Fruit fly (Drosophila melanogaster): ENCODE data around the gene CG12253.

Gene CG12253

DNA sequence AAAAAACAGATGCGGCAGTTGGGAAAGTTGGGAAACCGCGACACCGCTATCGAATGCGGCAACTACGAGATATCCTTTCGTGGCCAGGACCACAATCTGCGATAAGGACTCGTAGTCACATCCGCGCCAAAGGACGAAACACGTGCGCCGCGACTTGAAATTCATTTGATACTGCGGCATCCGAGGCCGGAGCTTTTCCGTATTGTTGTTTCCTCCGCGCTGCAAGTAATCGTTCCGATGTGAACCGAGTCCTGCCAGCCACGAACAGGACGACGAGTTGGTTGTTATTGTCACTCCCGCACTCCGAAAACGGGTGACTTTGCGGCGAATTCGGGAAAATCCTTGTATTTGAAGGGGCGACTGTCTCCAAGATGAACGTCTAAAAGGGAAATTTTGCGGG lies 23.6 kb upstream of the CG12253 start, which contains the start of gene dpr2:
Gene dpr2, minus strand, starts transcription at position 175 of the 400 bp plus-strand sequence.
- no peak for TF ChIP-seq OdsH (GFP tag; optimal IDR thresholded peaks at IDR 0.05)
- TF ChIP-seq Rel (GFP tag; optimal IDR thresholded peaks at IDR 0.05) = no peak
- no peak for TF ChIP-seq Rel (tag; optimal IDR thresholded peaks at IDR 0.05)
- no peak for TF ChIP-seq ey (GFP tag; optimal IDR thresholded peaks at IDR 0.05)
- no peak for TF ChIP-seq Myc (optimal IDR thresholded peaks at IDR 0.05)
- no peak for TF ChIP-seq Hr83 (GFP tag; optimal IDR thresholded peaks at IDR 0.05; ENCODE audit: poor library complexity, severe bottlenecking)
- no peak for TF ChIP-seq Hr78 (GFP tag; optimal IDR thresholded peaks at IDR 0.05)
- TF ChIP-seq usp (GFP tag; optimal IDR thresholded peaks at IDR 0.05) = no peak
- no peak for TF ChIP-seq HLH106 (tag; optimal IDR thresholded peaks at IDR 0.05)

DNA sequence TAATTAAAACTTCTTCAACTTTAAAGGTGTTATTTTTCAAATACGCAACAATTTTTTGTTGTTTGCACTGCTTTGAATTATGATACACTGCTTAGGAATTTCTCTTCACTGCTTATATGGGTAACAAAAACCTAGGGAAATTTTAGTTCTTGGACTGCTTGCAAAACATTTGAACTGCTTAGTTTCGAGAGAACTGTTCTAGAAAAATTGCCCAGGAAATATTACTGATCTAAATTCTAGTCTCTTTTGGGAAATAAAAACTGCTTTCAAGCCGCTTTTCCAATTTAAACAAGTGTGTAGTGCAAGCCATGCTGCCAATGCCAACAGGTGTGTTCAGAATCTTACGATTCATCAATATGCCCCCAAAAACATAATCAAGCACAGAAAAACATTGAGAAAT lies 23.1 kb upstream of the CG12253 start:
- TF ChIP-seq Myc (optimal IDR thresholded peaks at IDR 0.05) = peak; percentile 66
- TF ChIP-seq Sp1 (GFP tag; optimal IDR thresholded peaks at IDR 0.05) = no peak

DNA sequence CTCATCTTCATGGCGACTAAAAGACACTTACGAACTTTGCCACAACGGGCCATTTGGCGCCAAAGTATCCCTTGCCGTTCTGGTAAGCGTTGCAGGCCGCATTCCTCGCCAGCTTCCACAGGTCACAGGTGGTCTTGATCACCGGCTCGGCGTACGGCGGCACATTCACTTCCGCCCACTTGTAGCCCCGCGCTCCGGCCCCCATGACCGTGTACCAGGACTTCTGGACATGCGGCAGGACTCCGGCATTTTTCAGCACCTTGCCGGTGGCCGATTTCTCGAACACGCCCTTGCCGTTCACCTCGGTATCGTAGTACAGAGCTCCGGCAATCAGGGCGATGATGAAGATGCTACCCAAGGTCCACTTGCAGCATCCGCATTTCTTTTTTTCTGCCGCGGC lies 21.6 kb upstream of the CG12253 start:
- TF ChIP-seq Myc (optimal IDR thresholded peaks at IDR 0.05) (no peak), CG9705 (GFP tag; optimal IDR thresholded peaks at IDR 0.05) (no peak), dl (GFP tag; optimal IDR thresholded peaks at IDR 0.05; ENCODE audit: insufficient read depth in 1 of 2, partially characterized antibody in 2 of 2) (no peak), brk (GFP tag; optimal IDR thresholded peaks at IDR 0.05) (no peak), br (GFP tag; optimal IDR thresholded peaks at IDR 0.05) (no peak), HLH106 (tag; optimal IDR thresholded peaks at IDR 0.05) (no peak), fru (GFP tag; optimal IDR thresholded peaks at IDR 0.05) (no peak), rgr (GFP tag; optimal IDR thresholded peaks at IDR 0.05) (no peak), woc (GFP tag; optimal IDR thresholded peaks at IDR 0.05) (no peak), Hr83 (GFP tag; optimal IDR thresholded peaks at IDR 0.05; ENCODE audit: poor library complexity, severe bottlenecking) (no peak), usp (GFP tag; optimal IDR thresholded peaks at IDR 0.05) (no peak), Vsx2 (GFP tag; optimal IDR thresholded peaks at IDR 0.05; ENCODE audit: partially characterized antibody) (no peak), ey (GFP tag; optimal IDR thresholded peaks at IDR 0.05) (no peak), foxo (GFP tag; optimal IDR thresholded peaks at IDR 0.05) (no peak), Rel (GFP tag; optimal IDR thresholded peaks at IDR 0.05) (no peak), Rel (tag; optimal IDR thresholded peaks at IDR 0.05) (no peak), h (GFP tag; optimal IDR thresholded peaks at IDR 0.05) (no peak), sv (GFP tag; optimal IDR thresholded peaks at IDR 0.05) (no peak), tai (GFP tag; optimal IDR thresholded peaks at IDR 0.05) (no peak)

DNA sequence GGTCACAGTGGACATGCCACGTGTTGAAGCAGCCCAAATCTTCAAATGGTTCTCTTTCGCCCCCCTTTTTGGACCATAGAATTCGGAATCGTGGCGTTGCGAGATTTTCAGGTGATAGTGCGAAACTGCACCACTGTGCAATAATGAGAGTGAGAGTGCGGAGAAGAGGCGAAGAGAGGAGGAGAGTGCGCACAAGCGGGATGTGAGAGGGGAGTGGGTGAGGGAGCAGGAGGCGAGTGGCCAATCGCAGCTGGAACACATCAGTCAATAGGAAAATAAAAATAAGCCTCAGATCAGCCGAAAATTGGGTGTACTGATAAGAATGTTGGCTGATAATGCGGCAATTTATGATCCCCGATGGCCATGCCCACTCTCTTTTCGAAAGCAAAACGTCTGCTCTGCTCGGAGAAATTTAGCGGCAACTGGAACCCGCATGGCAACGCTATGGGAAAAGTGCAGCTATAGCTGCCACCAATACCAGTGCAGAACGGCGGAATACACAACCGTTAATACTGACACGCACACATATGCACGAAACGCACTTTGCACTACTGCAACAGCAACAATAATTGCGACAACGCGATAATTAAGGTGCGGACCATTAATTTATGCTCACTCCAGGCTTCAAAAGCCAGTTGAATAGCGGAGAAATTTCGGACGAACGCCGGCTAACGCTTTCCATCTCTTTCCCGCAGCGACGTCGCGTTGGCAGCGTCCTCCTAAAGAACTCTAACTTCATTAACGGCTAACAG lies 20.2 kb upstream of the CG12253 start:
- TF ChIP-seq h (GFP tag; optimal IDR thresholded peaks at IDR 0.05) = peak; percentile 47
- peak; percentile 18 to 64 for TF ChIP-seq dl (GFP tag; optimal IDR thresholded peaks at IDR 0.05; ENCODE audit: insufficient read depth in 1 of 2, partially characterized antibody in 2 of 2)
- TF ChIP-seq psq (GFP tag; optimal IDR thresholded peaks at IDR 0.05) = peak; percentile 44
- peak; percentile 62 for TF ChIP-seq woc (GFP tag; optimal IDR thresholded peaks at IDR 0.05)
- TF ChIP-seq OdsH (GFP tag; optimal IDR thresholded peaks at IDR 0.05) = peak; percentile 30
- TF ChIP-seq GATAd (GFP tag; optimal IDR thresholded peaks at IDR 0.05) = no peak
- peak; percentile 80 for TF ChIP-seq Dif (GFP tag; optimal IDR thresholded peaks at IDR 0.05; ENCODE audit: partially characterized antibody)
- TF ChIP-seq HLH106 (tag; optimal IDR thresholded peaks at IDR 0.05) = peak; percentile 41
- TF ChIP-seq Rel (GFP tag; optimal IDR thresholded peaks at IDR 0.05) = no peak
- TF ChIP-seq Rel (tag; optimal IDR thresholded peaks at IDR 0.05) = peak; percentile 51
- peak in 1 of 2 experiments; percentile 27 for TF ChIP-seq foxo (GFP tag; optimal IDR thresholded peaks at IDR 0.05)
- TF ChIP-seq Jra (GFP tag; optimal IDR thresholded peaks at IDR 0.05) = no peak
- peak; percentile 36 for TF ChIP-seq fru (GFP tag; optimal IDR thresholded peaks at IDR 0.05)
- TF ChIP-seq Hr83 (GFP tag; optimal IDR thresholded peaks at IDR 0.05; ENCODE audit: poor library complexity, severe bottlenecking) = no peak
- no peak for TF ChIP-seq dsf (GFP tag; optimal IDR thresholded peaks at IDR 0.05; ENCODE audit: borderline replicate concordance)
- peak; percentile 10 for TF ChIP-seq Sp1 (GFP tag; optimal IDR thresholded peaks at IDR 0.05)
- peak; percentile 44 for TF ChIP-seq rgr (GFP tag; optimal IDR thresholded peaks at IDR 0.05)
- TF ChIP-seq Hnf4 (GFP tag; optimal IDR thresholded peaks at IDR 0.05) = peak; percentile 16

DNA sequence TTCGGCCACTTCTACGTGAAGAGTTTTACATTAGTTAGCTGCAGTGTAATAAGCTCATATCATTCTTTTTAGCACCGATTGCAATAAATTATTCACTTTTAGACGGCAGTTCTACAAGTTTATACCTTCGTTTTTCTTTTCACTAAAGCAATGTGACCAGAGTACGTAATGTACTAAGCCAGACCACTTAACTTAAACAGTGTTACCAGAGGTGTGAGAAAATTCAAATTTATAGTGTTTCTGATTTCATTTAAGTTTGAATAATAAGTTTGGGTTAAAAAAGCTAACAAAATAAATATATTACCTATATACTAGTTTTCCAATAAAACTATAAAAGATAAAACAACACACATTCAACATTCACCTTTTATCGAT lies 19.6 kb upstream of the CG12253 start:
- no peak for TF ChIP-seq br (GFP tag; optimal IDR thresholded peaks at IDR 0.05)
- no peak for TF ChIP-seq Mio (GFP tag; optimal IDR thresholded peaks at IDR 0.05)
- no peak for TF ChIP-seq sv (GFP tag; optimal IDR thresholded peaks at IDR 0.05)
- no peak for TF ChIP-seq jim (GFP tag; optimal IDR thresholded peaks at IDR 0.05)
- TF ChIP-seq h (GFP tag; optimal IDR thresholded peaks at IDR 0.05) = no peak
- no peak for TF ChIP-seq OdsH (GFP tag; optimal IDR thresholded peaks at IDR 0.05)
- no peak for TF ChIP-seq sage (GFP tag; optimal IDR thresholded peaks at IDR 0.05)
- no peak for TF ChIP-seq Hr78 (GFP tag; optimal IDR thresholded peaks at IDR 0.05)
- TF ChIP-seq HLH106 (tag; optimal IDR thresholded peaks at IDR 0.05) = no peak
- TF ChIP-seq psq (GFP tag; optimal IDR thresholded peaks at IDR 0.05) = no peak
- TF ChIP-seq dmrt93B (GFP tag; optimal IDR thresholded peaks at IDR 0.05) = no peak
- TF ChIP-seq rgr (GFP tag; optimal IDR thresholded peaks at IDR 0.05) = no peak
- TF ChIP-seq dsf (GFP tag; optimal IDR thresholded peaks at IDR 0.05; ENCODE audit: borderline replicate concordance) = no peak
- TF ChIP-seq woc (GFP tag; optimal IDR thresholded peaks at IDR 0.05) = no peak
- no peak for TF ChIP-seq Hnf4 (GFP tag; optimal IDR thresholded peaks at IDR 0.05)
- TF ChIP-seq dl (GFP tag; optimal IDR thresholded peaks at IDR 0.05; ENCODE audit: insufficient read depth in 1 of 2, partially characterized antibody in 2 of 2) = no peak
- no peak for TF ChIP-seq Abd-B (GFP tag; optimal IDR thresholded peaks at IDR 0.05)
- no peak for TF ChIP-seq CG9705 (GFP tag; optimal IDR thresholded peaks at IDR 0.05)
- no peak for TF ChIP-seq CG32264 (GFP tag; optimal IDR thresholded peaks at IDR 0.05)
- no peak for TF ChIP-seq ey (GFP tag; optimal IDR thresholded peaks at IDR 0.05)
